Fruit fly (Drosophila melanogaster) whole organism, embryonic: ENCODE measurements around the gene endos.

ENCODE experiments used
- Antp ChIP-seq: fragments of 200-800 bp; sonication (Bioruptor generic); optimal IDR thresholded peaks from 3 replicates; lab custom pipeline; 2016; ENCODE audit warnings: missing biosample characterization, missing genetic modification characterization
- Atf-2 ChIP-seq: fragments of 200-800 bp; sonication (Bioruptor generic); optimal IDR thresholded peaks from 2 replicates; lab custom pipeline; 2016; ENCODE audit warnings: missing biosample characterization, missing genetic modification characterization
- B-H1 ChIP-seq: fragments of 200-800 bp; sonication (Bioruptor generic); IDR thresholded peaks from 3 replicates; pipeline ENCODE4 v1.3.6; 2022; ENCODE audit warnings: missing biosample characterization, missing genetic modification characterization
- B-H2 ChIP-seq: fragments of 200-800 bp; sonication (Bioruptor generic); optimal IDR thresholded peaks from 2 replicates; lab custom pipeline; 2018; ENCODE audit warnings: missing biosample characterization, mild to moderate bottlenecking, missing genetic modification characterization
- CG10431 ChIP-seq: fragments of 200-800 bp; sonication (Bioruptor generic); optimal IDR thresholded peaks from 3 replicates; lab custom pipeline; 2018; ENCODE audit warnings: missing biosample characterization, mild to moderate bottlenecking, missing genetic modification characterization
- CG10959 ChIP-seq: fragments of 200-800 bp; sonication (Bioruptor generic); IDR thresholded peaks from 2 replicates; pipeline ENCODE4 v1.3.6; 2022; ENCODE audit warnings: missing biosample characterization, missing genetic modification characterization
- CG11247 ChIP-seq: fragments of 200-800 bp; sonication (Bioruptor generic); IDR thresholded peaks from 2 replicates; pipeline ENCODE4 v1.3.6; 2022; ENCODE audit warnings: missing biosample characterization, missing genetic modification characterization
- CG11504 ChIP-seq: fragments of 200-800 bp; sonication (Bioruptor generic); optimal IDR thresholded peaks from 3 replicates; lab custom pipeline; 2019; ENCODE audit warnings: missing biosample characterization, mild to moderate bottlenecking, missing genetic modification characterization, moderate library complexity
- CG11695 ChIP-seq: fragments of 200-800 bp; sonication (Bioruptor generic); IDR thresholded peaks from 3 replicates; pipeline ENCODE4 v1.3.6; 2022; ENCODE audit warnings: missing biosample characterization, missing genetic modification characterization
- CG12219 ChIP-seq: fragments of 200-800 bp; sonication (Bioruptor generic); optimal IDR thresholded peaks from 3 replicates; lab custom pipeline; 2018; ENCODE audit warnings: missing biosample characterization, mild to moderate bottlenecking, missing genetic modification characterization
- CG14014 ChIP-seq: fragments of 200-800 bp; sonication (Bioruptor generic); IDR thresholded peaks from 2 replicates; pipeline ENCODE4 v1.3.6; 2022; ENCODE audit warnings: missing biosample characterization, missing genetic modification characterization
- CG14710 ChIP-seq: fragments of 200-800 bp; sonication (Bioruptor generic); optimal IDR thresholded peaks from 3 replicates; lab custom pipeline; 2019; ENCODE audit warnings: missing biosample characterization, mild to moderate bottlenecking, missing genetic modification characterization, moderate library complexity
- CG15073 ChIP-seq: fragments of 200-800 bp; sonication (Bioruptor generic); optimal IDR thresholded peaks from 2 replicates; lab custom pipeline; 2016; ENCODE audit warnings: missing biosample characterization, missing genetic modification characterization
- CG16813 ChIP-seq: fragments of 200-800 bp; sonication (Bioruptor generic); IDR thresholded peaks from 3 replicates; pipeline ENCODE4 v1.3.6; 2022; ENCODE audit warnings: missing biosample characterization, missing genetic modification characterization; ENCODE audit not compliant: partially characterized antibody
- CG16815 ChIP-seq: fragments of 200-800 bp; sonication (Bioruptor generic); optimal IDR thresholded peaks from 3 replicates; lab custom pipeline; 2017; ENCODE audit warnings: missing biosample characterization, mild to moderate bottlenecking, missing genetic modification characterization
- CG2129 ChIP-seq: fragments of 200-800 bp; sonication (Bioruptor generic); IDR thresholded peaks from 2 replicates; pipeline ENCODE4 v1.3.6; 2022; ENCODE audit warnings: missing biosample characterization, missing genetic modification characterization; ENCODE audit not compliant: partially characterized antibody
- CG30020 ChIP-seq: fragments of 200-800 bp; optimal IDR thresholded peaks from 2 replicates; lab custom pipeline; 2019; ENCODE audit warnings: missing biosample characterization, mild to moderate bottlenecking, missing genetic modification characterization, moderate library complexity
- CG30431 ChIP-seq: fragments of 200-800 bp; sonication (Bioruptor generic); optimal IDR thresholded peaks from 2 replicates; lab custom pipeline; 2017; ENCODE audit warnings: missing biosample characterization, missing genetic modification characterization
- CG33557 ChIP-seq: fragments of 200-800 bp; sonication (Bioruptor generic); optimal IDR thresholded peaks from 2 replicates; lab custom pipeline; 2019; ENCODE audit warnings: missing biosample characterization, mild to moderate bottlenecking, missing genetic modification characterization, moderate library complexity
- CG34224 ChIP-seq: fragments of 200-800 bp; sonication (Bioruptor generic); IDR thresholded peaks from 3 replicates; pipeline ENCODE4 v1.3.6; 2022; ENCODE audit warnings: missing biosample characterization, missing genetic modification characterization; ENCODE audit not compliant: partially characterized antibody
- CG4328 ChIP-seq: fragments of 200-800 bp; sonication (Bioruptor generic); optimal IDR thresholded peaks from 3 replicates; lab custom pipeline; 2017; ENCODE audit warnings: missing biosample characterization, missing genetic modification reagents, missing genetic modification characterization
- CG4404 ChIP-seq: fragments of 200-800 bp; sonication (Bioruptor generic); IDR thresholded peaks from 2 replicates; pipeline ENCODE4 v1.3.6; 2022; ENCODE audit warnings: missing biosample characterization, missing genetic modification characterization
- CG7271 ChIP-seq: fragments of 200-800 bp; sonication (Bioruptor generic); optimal IDR thresholded peaks from 2 replicates; lab custom pipeline; 2018; ENCODE audit warnings: missing biosample characterization, mild to moderate bottlenecking, missing genetic modification characterization, moderate library complexity
- CG8765 ChIP-seq: fragments of 200-800 bp; sonication (Bioruptor generic); IDR thresholded peaks from 2 replicates; pipeline ENCODE4 v1.3.6; 2022; ENCODE audit warnings: missing biosample characterization, missing genetic modification characterization
- CG9609 ChIP-seq: fragments of 200-800 bp; sonication (Bioruptor generic); optimal IDR thresholded peaks from 3 replicates; lab custom pipeline; 2016; ENCODE audit warnings: missing biosample characterization, missing genetic modification characterization
- CrebB ChIP-seq: fragments of 200-800 bp; sonication (Bioruptor generic); optimal IDR thresholded peaks from 3 replicates; lab custom pipeline; 2018; ENCODE audit warnings: missing biosample characterization, mild to moderate bottlenecking, missing genetic modification characterization
- ERR ChIP-seq: fragments of 200-800 bp; sonication (Bioruptor generic); optimal IDR thresholded peaks from 2 replicates; lab custom pipeline; 2016; ENCODE audit warnings: missing biosample characterization, missing genetic modification characterization
- Gug ChIP-seq: fragments of 200-800 bp; sonication (Bioruptor generic); IDR thresholded peaks from 4 replicates; pipeline ENCODE4 v1.3.6; 2022; ENCODE audit warnings: missing biosample characterization, missing genetic modification characterization
- H15 ChIP-seq: fragments of 200-800 bp; sonication (Bioruptor generic); IDR thresholded peaks from 3 replicates; pipeline ENCODE4 v1.3.6; 2022; ENCODE audit warnings: missing biosample characterization, missing genetic modification characterization
- HLH4C ChIP-seq: fragments of 200-800 bp; sonication (Bioruptor generic); IDR thresholded peaks from 3 replicates; pipeline ENCODE4 v1.3.6; 2022; ENCODE audit warnings: missing biosample characterization, missing genetic modification characterization; ENCODE audit not compliant: partially characterized antibody
- Hmr ChIP-seq: fragments of 200-800 bp; sonication (Bioruptor generic); optimal IDR thresholded peaks from 3 replicates; lab custom pipeline; 2017; ENCODE audit warnings: mild to moderate bottlenecking, missing biosample characterization, missing genetic modification reagents, missing genetic modification characterization
- MESR4 ChIP-seq: fragments of 200-800 bp; sonication (Bioruptor generic); optimal IDR thresholded peaks from 2 replicates; lab custom pipeline; 2018; ENCODE audit warnings: missing biosample characterization, mild to moderate bottlenecking, missing genetic modification characterization, moderate library complexity
- NfI ChIP-seq: fragments of 200-800 bp; sonication (Bioruptor generic); optimal IDR thresholded peaks from 3 replicates; lab custom pipeline; 2018; ENCODE audit warnings: missing biosample characterization, mild to moderate bottlenecking, missing genetic modification characterization, moderate library complexity
- Six4 ChIP-seq: fragments of 200-800 bp; sonication (Bioruptor generic); optimal IDR thresholded peaks from 2 replicates; lab custom pipeline; 2016; ENCODE audit warnings: missing biosample characterization, missing genetic modification characterization
- Stat92E ChIP-seq, 3 experiments: fragments of >200 bp in 2 of 3; fragments of 200-800 bp in 1 of 3; sonication (Bioruptor generic) in 1 of 3; optimal IDR thresholded peaks; 2 replicates each; lab custom pipeline; 2017 to 2019; ENCODE audit warnings: missing biosample characterization in 3 of 3, missing genetic modification characterization in 3 of 3, mild to moderate bottlenecking in 1 of 3, moderate library complexity in 1 of 3
- cad ChIP-seq: fragments of >200 bp; optimal IDR thresholded peaks from 2 replicates; lab custom pipeline; 2017; ENCODE audit warnings: missing biosample characterization, missing genetic modification characterization
- cas ChIP-seq: fragments of 200-800 bp; sonication (Bioruptor generic); IDR thresholded peaks from 2 replicates; pipeline ENCODE4 v1.3.6; 2022; ENCODE audit warnings: missing biosample characterization, missing genetic modification characterization
- cwo ChIP-seq: fragments of 200-800 bp; sonication (Bioruptor generic); optimal IDR thresholded peaks from 3 replicates; lab custom pipeline; 2017; ENCODE audit warnings: missing biosample characterization, missing genetic modification characterization, mild to moderate bottlenecking, moderate library complexity, missing genetic modification reagents
- dpn ChIP-seq, 2 experiments: fragments of 200-800 bp; sonication (Bioruptor generic); optimal IDR thresholded peaks; 3 replicates each; lab custom pipeline; 2016; ENCODE audit warnings: missing biosample characterization in 2 of 2, missing genetic modification characterization in 2 of 2
- emc ChIP-seq: fragments of 200-800 bp; sonication (Bioruptor generic); optimal IDR thresholded peaks from 2 replicates; lab custom pipeline; 2016; ENCODE audit warnings: missing biosample characterization, missing genetic modification characterization
- fd102C ChIP-seq: fragments of 200-800 bp; sonication (Bioruptor generic); optimal IDR thresholded peaks from 2 replicates; lab custom pipeline; 2018; ENCODE audit warnings: missing biosample characterization, mild to moderate bottlenecking, missing genetic modification characterization, moderate library complexity
- fd3F ChIP-seq: fragments of 200-800 bp; sonication (Bioruptor generic); optimal IDR thresholded peaks from 2 replicates; lab custom pipeline; 2018; ENCODE audit warnings: missing biosample characterization, mild to moderate bottlenecking, missing genetic modification characterization, moderate library complexity
- lola ChIP-seq, 3 experiments: fragments of >200 bp in 2 of 3; fragments of 200-800 bp in 1 of 3; sonication (Bioruptor generic) in 1 of 3; optimal IDR thresholded peaks; 2 replicates each; lab custom pipeline; 2017 to 2019; ENCODE audit warnings: missing biosample characterization in 3 of 3, missing genetic modification characterization in 3 of 3, mild to moderate bottlenecking in 1 of 3, moderate library complexity in 1 of 3
- peb ChIP-seq: fragments of 200-800 bp; sonication (Bioruptor generic); IDR thresholded peaks from 2 replicates; pipeline ENCODE4 v1.3.6; 2022; ENCODE audit warnings: missing biosample characterization, missing genetic modification characterization
- row ChIP-seq: fragments of 200-800 bp; sonication (Bioruptor generic); IDR thresholded peaks from 3 replicates; pipeline ENCODE4 v1.3.6; 2022; ENCODE audit warnings: missing biosample characterization, missing genetic modification characterization
- stwl ChIP-seq: fragments of 200-800 bp; sonication (Bioruptor generic); optimal IDR thresholded peaks from 3 replicates; lab custom pipeline; 2018; ENCODE audit warnings: missing biosample characterization, mild to moderate bottlenecking, missing genetic modification characterization, moderate library complexity
- unpg ChIP-seq: fragments of 200-800 bp; sonication (Bioruptor generic); optimal IDR thresholded peaks from 3 replicates; lab custom pipeline; 2018; ENCODE audit warnings: missing biosample characterization, mild to moderate bottlenecking, missing genetic modification characterization, moderate library complexity
- usp ChIP-seq: fragments of >200 bp; optimal IDR thresholded peaks from 2 replicates; lab custom pipeline; 2017; ENCODE audit warnings: missing biosample characterization, missing genetic modification characterization
- zen2 ChIP-seq: fragments of 200-800 bp; sonication (Bioruptor generic); IDR thresholded peaks from 3 replicates; pipeline ENCODE4 v1.3.6; 2022; ENCODE audit warnings: missing biosample characterization, missing genetic modification characterization; ENCODE audit not compliant: partially characterized antibody

Gene endos

dm6 chr3L:14050944-14051548 lies 19.5 kb upstream of the endos start, which contains the start of gene CG6833 (continued):
- TF ChIP-seq CrebB (tag; lab: Kevin White, UChicago) (peak; percentile 26), B-H1 (GFP tag; lab: Robert Waterston, UW) (peak; percentile 62; the same call in 2 of the 3 replicates), Antp (GFP tag; lab: Kevin White, UChicago) (peak; percentile 83), fd3F (GFP tag; lab: Kevin White, UChicago) (peak; percentile 8), usp (GFP tag; lab: Kevin White, UChicago) (no peak), lola (GFP tag; optimal IDR thresholded peaks at IDR 0.05; lab: Kevin White, UChicago) (peak in 1 of 3 experiments; percentile 15), CG8765 (peak; percentile 65), CG4328 (GFP tag; lab: Kevin White, UChicago) (peak; percentile 27), CG11247 (peak; percentile 82), B-H2 (GFP tag; lab: Kevin White, UChicago) (peak; percentile 34), CG10959 (GFP tag; lab: Robert Waterston, UW) (peak; percentile 56), cad (no peak), CG12219 (GFP tag; lab: Kevin White, UChicago) (no peak), zen2 (GFP tag; lab: Robert Waterston, UW) (no peak), peb (GFP tag; lab: Robert Waterston, UW) (peak; percentile 57), Hmr (GFP tag; lab: Kevin White, UChicago) (peak; percentile 60), dpn (GFP tag; optimal IDR thresholded peaks at IDR 0.05; lab: Kevin White, UChicago) (peak; percentile 73), Stat92E (GFP tag; optimal IDR thresholded peaks at IDR 0.05; lab: Kevin White, UChicago) (no peak), NfI (GFP tag; lab: Kevin White, UChicago) (peak; percentile 71), H15 (GFP tag; lab: Robert Waterston, UW) (peak; percentile 76), row (peak; percentile 92), CG16813 (GFP tag; lab: Robert Waterston, UW) (no peak), HLH4C (GFP tag; lab: Robert Waterston, UW) (no peak; the same call in 2 of the 3 replicates), CG16815 (GFP tag; lab: Kevin White, UChicago) (peak; percentile 35), CG14014 (GFP tag; lab: Robert Waterston, UW) (peak; percentile 78), CG34224 (no peak), Six4 (peak; percentile 41), CG4404 (peak; percentile 65), CG14710 (peak; percentile 77), ERR (GFP tag; lab: Kevin White, UChicago) (peak; percentile 39), CG2129 (no peak), CG10431 (GFP tag; lab: Kevin White, UChicago) (no peak), CG33557 (no peak), cwo (GFP tag; lab: Kevin White, UChicago) (peak; percentile 11), cas (GFP tag; lab: Robert Waterston, UW) (peak; percentile 41; the same call in 1 of the 2 replicates), CG7271 (peak; percentile 68), CG30431 (GFP tag; lab: Kevin White, UChicago) (peak; percentile 64), fd102C (GFP tag; lab: Kevin White, UChicago) (no peak), MESR4 (peak; percentile 79), CG9609 (GFP tag; lab: Kevin White, UChicago) (peak; percentile 78), CG11504 (tag; lab: Kevin White, UChicago) (peak; percentile 72), CG11695 (GFP tag; lab: Robert Waterston, UW) (0 out of 3 replicates have a peak, but pooled peaks have one; percentile 29), Gug (peak; percentile 94), CG15073 (no peak), unpg (GFP tag; lab: Kevin White, UChicago) (peak; percentile 45), stwl (peak; percentile 40), emc (GFP tag; lab: Kevin White, UChicago) (peak; percentile 60), CG30020 (tag; lab: Kevin White, UChicago) (peak; percentile 61), Atf-2 (peak; percentile 76)
